Worm (Caenorhabditis elegans) whole organism, L3 larva: ENCODE measurements around the gene C25G4.17.
"Not testable (repeated sequence)": the region's sequence is repeated elsewhere in the genome, so short reads cannot be mapped to it uniquely, and the experiment has no call there.

Experiments
- aly-2 ChIP-seq: fragments of 150-350 bp; optimal IDR thresholded peaks from 2 replicates; lab custom pipeline; 2014; ENCODE audit warnings: missing biosample characterization, missing genetic modification characterization
- ama-1 ChIP-seq: fragments of 150-350 bp; optimal IDR thresholded peaks from 2 replicates; lab custom pipeline; 2018
- ceh-16 ChIP-seq: sonication (generic microtip); optimal IDR thresholded peaks from 2 replicates; lab custom pipeline; 2017; ENCODE audit warnings: missing biosample characterization, missing genetic modification characterization
- ceh-28 ChIP-seq: fragments of 150-350 bp; optimal IDR thresholded peaks from 2 replicates; lab custom pipeline; 2014; ENCODE audit warnings: missing biosample characterization, missing genetic modification reagents, missing genetic modification characterization
- ceh-82 ChIP-seq: fragments of 150-350 bp; optimal IDR thresholded peaks from 2 replicates; lab custom pipeline; 2014; ENCODE audit warnings: missing biosample characterization, missing genetic modification characterization
- egl-27 ChIP-seq: sonication (generic microtip); optimal IDR thresholded peaks from 4 replicates; lab custom pipeline; 2017; ENCODE audit warnings: missing biosample characterization, missing genetic modification reagents, missing genetic modification characterization
- egl-5 ChIP-seq: fragments of 150-350 bp; optimal IDR thresholded peaks from 2 replicates; lab custom pipeline; 2017; ENCODE audit warnings: missing biosample characterization, missing genetic modification reagents, missing genetic modification characterization, inconsistent platforms
- elt-1 ChIP-seq: fragments of 150-350 bp; optimal IDR thresholded peaks from 2 replicates; lab custom pipeline; 2014; ENCODE audit warnings: missing biosample characterization, missing genetic modification characterization
- elt-2 ChIP-seq: sonication (generic microtip); optimal IDR thresholded peaks from 2 replicates; lab custom pipeline; 2016; ENCODE audit warnings: missing genetic modification reagents, mild to moderate bottlenecking, missing genetic modification characterization, missing compliant biosample characterization
- eor-1 ChIP-seq, 2 experiments: fragments of 150-350 bp; optimal IDR thresholded peaks; 2 replicates each; lab custom pipeline; 2014 to 2018; ENCODE audit warnings: missing biosample characterization in 2 of 2, missing genetic modification characterization in 2 of 2
- fkh-2 ChIP-seq: fragments of 150-350 bp; optimal IDR thresholded peaks from 2 replicates; lab custom pipeline; 2014; ENCODE audit warnings: missing biosample characterization, missing genetic modification reagents, missing genetic modification characterization
- fos-1 ChIP-seq: fragments of 150-350 bp; optimal IDR thresholded peaks from 2 replicates; lab custom pipeline; 2014; ENCODE audit warnings: missing biosample characterization, missing genetic modification characterization
- hmg-11 ChIP-seq: sonication (generic microtip); optimal IDR thresholded peaks from 2 replicates; lab custom pipeline; 2016; ENCODE audit warnings: missing genetic modification characterization, missing compliant biosample characterization
- jun-1 ChIP-seq: fragments of 150-350 bp; optimal IDR thresholded peaks from 2 replicates; lab custom pipeline; 2014; ENCODE audit warnings: missing biosample characterization, missing genetic modification reagents, missing genetic modification characterization
- lsy-12 ChIP-seq: sonication (generic microtip); optimal IDR thresholded peaks from 2 replicates; lab custom pipeline; 2016; ENCODE audit warnings: mild to moderate bottlenecking, missing genetic modification characterization, missing compliant biosample characterization
- mml-1 ChIP-seq: fragments of 150-350 bp; sonication (generic microtip); optimal IDR thresholded peaks from 3 replicates; lab custom pipeline; 2014; ENCODE audit warnings: missing biosample characterization, missing genetic modification characterization
- nhr-12 ChIP-seq: fragments of 150-350 bp; optimal IDR thresholded peaks from 2 replicates; lab custom pipeline; 2014; ENCODE audit warnings: missing biosample characterization, missing genetic modification characterization
- nhr-23 ChIP-seq: fragments of 150-350 bp; optimal IDR thresholded peaks from 2 replicates; lab custom pipeline; 2014; ENCODE audit warnings: missing biosample characterization, missing genetic modification reagents, missing genetic modification characterization
- nhr-237 ChIP-seq: fragments of 150-350 bp; optimal IDR thresholded peaks from 2 replicates; lab custom pipeline; 2014; ENCODE audit warnings: missing biosample characterization, missing genetic modification characterization
- nhr-25 ChIP-seq: sonication (generic microtip); optimal IDR thresholded peaks from 2 replicates; lab custom pipeline; 2017; ENCODE audit warnings: missing biosample characterization, missing genetic modification characterization
- nhr-28 ChIP-seq: fragments of 150-350 bp; optimal IDR thresholded peaks from 2 replicates; lab custom pipeline; 2014; ENCODE audit warnings: missing biosample characterization, missing genetic modification characterization
- nhr-67 ChIP-seq: fragments of 150-350 bp; optimal IDR thresholded peaks from 2 replicates; lab custom pipeline; 2014; ENCODE audit warnings: missing biosample characterization, missing genetic modification characterization
- nhr-76 ChIP-seq: fragments of 150-350 bp; sonication (generic microtip); optimal IDR thresholded peaks from 5 replicates; lab custom pipeline; 2014; ENCODE audit warnings: missing biosample characterization, missing genetic modification characterization
- nhr-77 ChIP-seq: fragments of 150-350 bp; optimal IDR thresholded peaks from 2 replicates; lab custom pipeline; 2014; ENCODE audit warnings: missing biosample characterization, missing genetic modification characterization
- pqm-1 ChIP-seq: fragments of 150-350 bp; optimal IDR thresholded peaks from 2 replicates; lab custom pipeline; 2017; ENCODE audit warnings: missing biosample characterization, missing genetic modification characterization, inconsistent platforms
- unc-39 ChIP-seq: sonication (generic microtip); optimal IDR thresholded peaks from 4 replicates; lab custom pipeline; 2017; ENCODE audit warnings: missing biosample characterization, missing genetic modification characterization
- unc-62 ChIP-seq: fragments of 150-350 bp; sonication (generic microtip); optimal IDR thresholded peaks from 4 replicates; lab custom pipeline; 2014; ENCODE audit warnings: missing biosample characterization, missing genetic modification reagents, missing genetic modification characterization
- zag-1 ChIP-seq: fragments of 150-350 bp; optimal IDR thresholded peaks from 2 replicates; lab custom pipeline; 2014; ENCODE audit warnings: missing biosample characterization, missing genetic modification characterization
- ztf-11 ChIP-seq: fragments of 150-350 bp; optimal IDR thresholded peaks from 2 replicates; lab custom pipeline; 2014; ENCODE audit warnings: missing biosample characterization, missing genetic modification characterization

Gene C25G4.17

ce11 chrIV:12467761-12468160, 25.9 kb downstream of the C25G4.17 start:
- TF ChIP-seq nhr-25 (tag; lab: Kevin White, UChicago) (peak; percentile 53), nhr-77 (tag; lab: Kevin White, UChicago) (no peak), ceh-28 (tag; lab: Kevin White, UChicago) (peak; percentile 57), nhr-23 (peak; percentile 24)

ce11 chrIV:12468359-12468758, 26.5 kb downstream of the C25G4.17 start, which contains the start of gene igdb-2:
Gene igdb-2 (plus strand): TSS chrIV:12468659.
- TF ChIP-seq egl-27 (no peak), pqm-1 (tag; lab: Kevin White, UChicago) (no peak), elt-1 (tag; lab: Kevin White, UChicago) (no peak), elt-2 (tag; lab: Kevin White, UChicago) (no peak), nhr-67 (tag; lab: Kevin White, UChicago) (no peak)
- TF ChIP-seq, all 47 proteins: peak for 0

- TF ChIP-seq pqm-1 (tag; lab: Kevin White, UChicago); mml-1; lsy-12: not testable (repeated sequence)
Measured at ce11 chrIV:12476942-12477341, 35.1 kb downstream of the C25G4.17 start, which contains the start of gene T04A11.1. Gene T04A11.1 (minus strand): TSS chrIV:12477042.

ce11 chrIV:12478711-12479110, 36.9 kb downstream of the C25G4.17 start, which contains the start of gene igdb-1:
Gene igdb-1 (plus strand): TSS chrIV:12479011.
- TF ChIP-seq egl-5; nhr-237 (tag; lab: Kevin White, UChicago); nhr-12 (tag; lab: Kevin White, UChicago): not testable (repeated sequence)

ce11 chrIV:12484479-12484878, 42.7 kb downstream of the C25G4.17 start, which contains the start of gene T04A11.4:
Gene T04A11.4 (minus strand): TSS chrIV:12484579.
- not testable (repeated sequence) for TF ChIP-seq fos-1, nhr-28, nhr-12 (tag; lab: Kevin White, UChicago)

- TF ChIP-seq ceh-82 (no peak), nhr-237 (tag; lab: Kevin White, UChicago) (no peak), nhr-76 (tag; lab: Kevin White, UChicago) (no peak)
Measured at ce11 chrIV:12487194-12487593, 45.4 kb downstream of the C25G4.17 start, which contains the start of gene sru-26. Gene sru-26 (plus strand): TSS chrIV:12487494.

- TF ChIP-seq zag-1 (tag; lab: Kevin White, UChicago) (no peak), nhr-23 (no peak), ceh-16 (tag; lab: Kevin White, UChicago) (no peak), fkh-2 (tag; lab: Kevin White, UChicago) (no peak), eor-1 (tag; optimal IDR thresholded peaks at IDR 0.05; lab: Kevin White, UChicago) (no peak), nhr-28 (tag; lab: Kevin White, UChicago) (no peak), hmg-11 (tag; lab: Kevin White, UChicago) (no peak), unc-39 (no peak), ama-1 (lab: Kevin White, UChicago) (no peak), ztf-11 (tag; lab: Kevin White, UChicago) (no peak), unc-62 (GFP tag; lab: Kevin White, UChicago) (no peak), aly-2 (tag; lab: Kevin White, UChicago) (no peak), jun-1 (no peak)
Measured at ce11 chrIV:12490491-12490890, 48.7 kb downstream of the C25G4.17 start, which contains the start of gene him-6. Gene him-6 (plus strand): TSS chrIV:12490791.
